Worm (Caenorhabditis elegans) whole organism, mixed stage, embryonic: ENCODE data around the gene ugt-46.

Experiments
- M03D4.4 ChIP-seq: sonication (generic microtip); optimal IDR thresholded peaks from 2 replicates; lab custom pipeline; 2017; ENCODE audit warnings: mild to moderate bottlenecking, missing genetic modification characterization, missing compliant biosample characterization
- blmp-1 ChIP-seq: fragments of 150-350 bp; optimal IDR thresholded peaks from 2 replicates; lab custom pipeline; 2014; ENCODE audit warnings: missing biosample characterization, missing genetic modification characterization
- ceh-39 ChIP-seq: fragments of 150-350 bp; optimal IDR thresholded peaks from 2 replicates; lab custom pipeline; 2014; ENCODE audit warnings: missing biosample characterization, missing genetic modification characterization
- ceh-83 ChIP-seq: fragments of 200-800 bp; sonication (Bioruptor generic); optimal IDR thresholded peaks from 2 replicates; lab custom pipeline; 2018; ENCODE audit warnings: mild to moderate bottlenecking, missing genetic modification characterization, missing compliant biosample characterization
- ces-1 ChIP-seq: fragments of 150-350 bp; optimal IDR thresholded peaks from 2 replicates; lab custom pipeline; 2014; ENCODE audit warnings: missing biosample characterization, missing genetic modification reagents, missing genetic modification characterization
- cnd-1 ChIP-seq: fragments of 200-800 bp; sonication (Bioruptor generic); optimal IDR thresholded peaks from 2 replicates; lab custom pipeline; 2018; ENCODE audit warnings: mild to moderate bottlenecking, missing genetic modification characterization, missing compliant biosample characterization
- drap-1 ChIP-seq: fragments of 200-800 bp; sonication (Bioruptor generic); optimal IDR thresholded peaks from 3 replicates; lab custom pipeline; 2018; ENCODE audit warnings: mild to moderate bottlenecking, missing genetic modification characterization, missing compliant biosample characterization
- elt-1 ChIP-seq: sonication (generic microtip); optimal IDR thresholded peaks from 2 replicates; lab custom pipeline; 2017; ENCODE audit warnings: missing genetic modification characterization, mild to moderate bottlenecking, missing compliant biosample characterization, antibody characterized with exemption, moderate library complexity, borderline replicate concordance; ENCODE audit not compliant: insufficient read depth
- flh-1 ChIP-seq: fragments of 200-800 bp; sonication (Bioruptor generic); optimal IDR thresholded peaks from 2 replicates; lab custom pipeline; 2018; ENCODE audit warnings: mild to moderate bottlenecking, missing genetic modification characterization, moderate library complexity, missing compliant biosample characterization
- ham-2 ChIP-seq: fragments of 200-800 bp; sonication (Bioruptor generic); optimal IDR thresholded peaks from 2 replicates; lab custom pipeline; 2018; ENCODE audit warnings: mild to moderate bottlenecking, missing genetic modification characterization, missing compliant biosample characterization
- hlh-1 ChIP-seq: fragments of 150-350 bp; optimal IDR thresholded peaks from 2 replicates; lab custom pipeline; 2014; ENCODE audit warnings: missing biosample characterization, missing genetic modification reagents, missing genetic modification characterization
- lin-13 ChIP-seq: fragments of 150-350 bp; optimal IDR thresholded peaks from 2 replicates; lab custom pipeline; 2014; ENCODE audit warnings: missing biosample characterization, missing genetic modification characterization
- lin-32 ChIP-seq: fragments of 200-800 bp; sonication (Bioruptor generic); optimal IDR thresholded peaks from 2 replicates; lab custom pipeline; 2018; ENCODE audit warnings: mild to moderate bottlenecking, missing genetic modification characterization, missing compliant biosample characterization
- lsy-2 ChIP-seq: fragments of 150-350 bp; optimal IDR thresholded peaks from 2 replicates; lab custom pipeline; 2014; ENCODE audit warnings: missing biosample characterization, missing genetic modification characterization
- mab-5 ChIP-seq: fragments of 150-350 bp; optimal IDR thresholded peaks from 2 replicates; lab custom pipeline; 2014; ENCODE audit warnings: missing biosample characterization, missing genetic modification characterization
- mep-1 ChIP-seq: fragments of 150-350 bp; optimal IDR thresholded peaks from 2 replicates; lab custom pipeline; 2017; ENCODE audit warnings: missing biosample characterization, missing genetic modification reagents, missing genetic modification characterization, inconsistent platforms
- mls-2 ChIP-seq: sonication (generic microtip); optimal IDR thresholded peaks from 2 replicates; lab custom pipeline; 2016; ENCODE audit warnings: mild to moderate bottlenecking, missing genetic modification characterization, moderate library complexity, missing compliant biosample characterization
- nhr-12 ChIP-seq: fragments of 150-350 bp; optimal IDR thresholded peaks from 2 replicates; lab custom pipeline; 2014; ENCODE audit warnings: missing biosample characterization, missing genetic modification characterization
- nhr-2 ChIP-seq: fragments of 150-350 bp; optimal IDR thresholded peaks from 2 replicates; lab custom pipeline; 2014; ENCODE audit warnings: missing biosample characterization, missing genetic modification characterization
- nhr-237 ChIP-seq: fragments of 150-350 bp; optimal IDR thresholded peaks from 2 replicates; lab custom pipeline; 2014; ENCODE audit warnings: missing biosample characterization, missing genetic modification characterization
- nhr-28 ChIP-seq: fragments of 150-350 bp; optimal IDR thresholded peaks from 2 replicates; lab custom pipeline; 2014; ENCODE audit warnings: missing biosample characterization, missing genetic modification characterization
- nhr-76 ChIP-seq: sonication (generic microtip); optimal IDR thresholded peaks from 2 replicates; lab custom pipeline; 2017; ENCODE audit warnings: missing biosample characterization, missing genetic modification characterization
- sem-2 ChIP-seq: fragments of 200-800 bp; sonication (Bioruptor generic); optimal IDR thresholded peaks from 2 replicates; lab custom pipeline; 2018; ENCODE audit warnings: mild to moderate bottlenecking, missing genetic modification characterization, missing compliant biosample characterization
- snpc-4 ChIP-seq: fragments of 150-350 bp; optimal IDR thresholded peaks from 2 replicates; lab custom pipeline; 2014; ENCODE audit warnings: missing biosample characterization, missing genetic modification characterization
- sptf-1 ChIP-seq: sonication (generic microtip); optimal IDR thresholded peaks from 2 replicates; lab custom pipeline; 2017; ENCODE audit warnings: mild to moderate bottlenecking, missing genetic modification characterization, moderate library complexity, missing compliant biosample characterization
- tbx-8 ChIP-seq: fragments of 200-800 bp; sonication (Bioruptor generic); optimal IDR thresholded peaks from 2 replicates; lab custom pipeline; 2018; ENCODE audit warnings: mild to moderate bottlenecking, missing genetic modification characterization, moderate library complexity, missing compliant biosample characterization
- unc-120 ChIP-seq: sonication (generic microtip); optimal IDR thresholded peaks from 2 replicates; lab custom pipeline; 2017; ENCODE audit warnings: missing genetic modification characterization, missing compliant biosample characterization; ENCODE audit not compliant: poor library complexity, severe bottlenecking
- unc-39 ChIP-seq: fragments of 150-350 bp; optimal IDR thresholded peaks from 2 replicates; lab custom pipeline; 2014; ENCODE audit warnings: missing biosample characterization, missing genetic modification characterization
- unc-62 ChIP-seq: fragments of 150-350 bp; optimal IDR thresholded peaks from 2 replicates; lab custom pipeline; 2014; ENCODE audit warnings: missing biosample characterization, missing genetic modification reagents, missing genetic modification characterization
- ztf-11 ChIP-seq: fragments of 150-350 bp; optimal IDR thresholded peaks from 2 replicates; lab custom pipeline; 2014; ENCODE audit warnings: missing biosample characterization, missing genetic modification characterization

ugt-46 gene

DNA sequence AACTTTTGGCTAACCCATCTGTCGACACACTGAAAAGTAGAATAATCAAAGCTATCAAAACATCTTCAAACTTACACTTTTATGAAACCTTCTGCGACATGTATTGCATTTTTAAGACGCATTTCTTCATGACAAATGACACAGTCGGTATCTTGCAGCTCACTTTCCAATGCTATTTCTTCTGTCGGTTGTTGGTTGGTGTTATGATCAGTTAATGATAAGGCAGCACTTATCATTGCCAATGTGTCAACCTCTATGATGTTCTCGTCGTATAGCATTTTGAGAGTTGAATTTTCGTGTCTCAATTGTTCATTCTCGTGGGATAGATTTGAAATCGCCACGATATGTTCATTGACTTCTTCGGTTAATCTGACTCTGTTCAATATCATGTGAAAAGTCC lies 23.3 kb upstream of the ugt-46 start:
- no peak for TF ChIP-seq nhr-28 (tag; lab: Kevin White, UChicago)
- no peak for TF ChIP-seq lin-32 (GFP tag; lab: Kevin White, UChicago)
- TF ChIP-seq sem-2 (GFP tag; lab: Kevin White, UChicago) = no peak
- no peak for TF ChIP-seq ceh-39 (tag; lab: Kevin White, UChicago)
- TF ChIP-seq M03D4.4 (tag; lab: Kevin White, UChicago) = no peak
- no peak for TF ChIP-seq nhr-2 (tag; lab: Kevin White, UChicago)
- TF ChIP-seq drap-1 (GFP tag; lab: Kevin White, UChicago) = no peak
- no peak for TF ChIP-seq mls-2 (tag; lab: Kevin White, UChicago)
- no peak for TF ChIP-seq cnd-1 (tag; lab: Kevin White, UChicago)
- TF ChIP-seq unc-120 = no peak
- TF ChIP-seq nhr-237 (tag; lab: Kevin White, UChicago) = no peak
- no peak for TF ChIP-seq unc-62 (GFP tag; lab: Kevin White, UChicago)
- TF ChIP-seq ztf-11 = no peak
- TF ChIP-seq elt-1 (tag; lab: Kevin White, UChicago) = no peak
- TF ChIP-seq ceh-83 (GFP tag; lab: Kevin White, UChicago) = no peak
- TF ChIP-seq lsy-2 (tag; lab: Kevin White, UChicago) = no peak
- TF ChIP-seq tbx-8 = no peak
- TF ChIP-seq, all 35 proteins: peak for 0

DNA sequence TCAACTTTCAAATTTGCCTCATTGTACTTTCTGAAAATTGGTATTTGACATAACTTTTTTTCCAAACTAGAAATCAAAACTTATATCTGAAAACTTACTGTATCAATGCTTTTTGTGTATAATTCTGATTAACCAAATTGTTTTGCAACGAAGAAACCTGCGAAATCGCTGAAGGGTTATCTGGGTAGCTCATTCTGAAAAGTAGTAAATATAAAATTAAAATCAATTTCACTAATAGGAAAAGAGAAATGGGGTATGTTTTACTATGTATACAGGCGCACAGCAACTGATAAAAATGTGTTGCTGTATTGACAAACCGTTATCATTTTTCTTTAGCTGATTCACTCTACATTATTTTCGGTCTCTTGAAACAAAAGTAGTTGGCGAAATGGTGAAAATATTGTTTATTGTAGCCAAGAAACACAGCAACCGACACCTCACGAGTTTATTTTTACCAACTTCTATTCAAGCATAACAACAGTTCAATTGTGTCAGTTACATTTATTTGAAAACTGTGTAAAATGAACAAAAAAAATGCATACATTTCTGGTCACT lies 21.2 kb upstream of the ugt-46 start, which contains the start of gene F57C12.2:
TSS of gene F57C12.2 (minus strand) at position 218 of the 555 bp plus-strand sequence.
- TF ChIP-seq blmp-1 (tag; lab: Kevin White, UChicago) = no peak
- TF ChIP-seq snpc-4 (tag; lab: Kevin White, UChicago) = no peak
- no peak for TF ChIP-seq nhr-76 (tag; lab: Kevin White, UChicago)
- no peak for TF ChIP-seq M03D4.4 (tag; lab: Kevin White, UChicago)
- TF ChIP-seq nhr-237 (tag; lab: Kevin White, UChicago) = no peak
- no peak for TF ChIP-seq ceh-39 (tag; lab: Kevin White, UChicago)
- no peak for TF ChIP-seq mls-2 (tag; lab: Kevin White, UChicago)
- TF ChIP-seq hlh-1 (tag; lab: Kevin White, UChicago) = no peak
- TF ChIP-seq flh-1 (GFP tag; lab: Kevin White, UChicago) = no peak
- TF ChIP-seq, all 35 proteins: peak for 0

DNA sequence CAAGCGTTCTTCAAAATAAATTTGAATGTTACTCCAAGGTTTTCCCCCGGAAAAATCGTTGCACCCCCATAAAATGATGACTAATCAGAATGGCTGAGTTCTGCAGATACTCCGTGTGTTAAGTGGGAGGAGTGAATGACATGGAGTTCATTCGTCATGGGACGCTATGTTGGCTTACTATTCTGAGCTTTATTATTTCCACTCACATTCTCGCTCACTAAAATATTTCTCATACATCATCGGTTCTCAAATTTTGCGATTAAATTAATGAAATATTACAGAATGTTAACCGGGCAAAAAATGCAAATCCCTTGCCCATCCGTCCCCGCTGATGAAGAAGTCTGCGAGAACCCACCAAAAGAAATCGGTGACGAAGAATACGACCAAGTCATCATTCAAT lies 12.7 kb upstream of the ugt-46 start, which contains the start of gene F28C10.1:
TSS of gene F28C10.1 (plus strand) at position 301 of the 400 bp plus-strand sequence.
- TF ChIP-seq flh-1 (GFP tag; lab: Kevin White, UChicago) = no peak
- no peak for TF ChIP-seq ceh-39 (tag; lab: Kevin White, UChicago)
- no peak for TF ChIP-seq tbx-8
- TF ChIP-seq sptf-1 = no peak
- TF ChIP-seq unc-120 = no peak
- TF ChIP-seq blmp-1 (tag; lab: Kevin White, UChicago) = no peak
- no peak for TF ChIP-seq nhr-237 (tag; lab: Kevin White, UChicago)
- no peak for TF ChIP-seq nhr-12 (tag; lab: Kevin White, UChicago)
- TF ChIP-seq hlh-1 (tag; lab: Kevin White, UChicago) = no peak
- no peak for TF ChIP-seq elt-1 (tag; lab: Kevin White, UChicago)
- no peak for TF ChIP-seq snpc-4 (tag; lab: Kevin White, UChicago)
- no peak for TF ChIP-seq cnd-1 (tag; lab: Kevin White, UChicago)
- no peak for TF ChIP-seq unc-39 (tag; lab: Kevin White, UChicago)
- no peak for TF ChIP-seq sem-2 (GFP tag; lab: Kevin White, UChicago)
- TF ChIP-seq lin-13 (tag; lab: Kevin White, UChicago) = no peak
- no peak for TF ChIP-seq drap-1 (GFP tag; lab: Kevin White, UChicago)
- no peak for TF ChIP-seq ham-2 (GFP tag; lab: Kevin White, UChicago)
- no peak for TF ChIP-seq nhr-76 (tag; lab: Kevin White, UChicago)
- no peak for TF ChIP-seq ces-1 (GFP tag; lab: Kevin White, UChicago)

DNA sequence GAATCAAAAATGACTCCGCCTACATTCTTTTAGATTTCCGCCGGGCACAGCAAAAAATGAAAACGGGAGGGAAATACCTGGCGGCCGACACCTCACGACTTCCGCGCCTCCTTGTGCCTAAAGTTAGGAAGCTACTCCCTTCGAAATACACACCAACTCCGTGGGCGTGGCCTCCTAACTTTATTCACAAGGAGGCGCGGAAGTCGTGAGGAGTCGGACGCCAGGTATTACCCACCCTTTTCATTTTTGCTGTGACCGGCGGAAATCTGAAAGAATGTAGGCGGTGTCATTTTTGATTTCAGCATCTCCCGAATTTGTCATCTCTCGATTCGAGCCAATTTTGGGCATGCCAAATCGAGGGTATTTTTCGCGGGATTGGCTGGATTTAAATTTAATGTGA lies 8.0 kb upstream of the ugt-46 start:
- TF ChIP-seq mab-5 (tag; lab: Kevin White, UChicago) (no peak), flh-1 (GFP tag; lab: Kevin White, UChicago) (no peak)

DNA sequence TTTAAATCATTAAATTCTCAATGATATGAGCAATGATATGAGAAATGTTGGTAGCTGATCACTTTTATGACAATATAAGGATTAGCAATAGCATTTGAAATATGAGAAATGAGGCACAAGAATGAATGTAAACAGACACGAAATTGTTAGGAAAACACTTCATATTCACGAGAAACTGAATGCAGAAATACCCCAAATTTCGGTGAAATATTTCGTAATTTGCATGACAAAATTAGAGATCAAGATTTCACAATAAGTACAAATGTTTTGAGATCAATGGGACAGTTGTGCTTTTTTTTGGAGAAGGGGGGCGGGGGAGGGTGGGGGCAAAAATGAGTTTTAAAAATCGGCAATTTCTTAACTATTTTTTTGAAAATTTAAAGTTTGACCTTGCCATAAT lies 6.3 kb upstream of the ugt-46 start:
- TF ChIP-seq ceh-83 (GFP tag; lab: Kevin White, UChicago) (no peak), elt-1 (tag; lab: Kevin White, UChicago) (no peak), M03D4.4 (tag; lab: Kevin White, UChicago) (no peak), unc-39 (tag; lab: Kevin White, UChicago) (no peak), mep-1 (no peak), lin-32 (GFP tag; lab: Kevin White, UChicago) (no peak), nhr-12 (tag; lab: Kevin White, UChicago) (no peak), ham-2 (GFP tag; lab: Kevin White, UChicago) (no peak), flh-1 (GFP tag; lab: Kevin White, UChicago) (no peak), mls-2 (tag; lab: Kevin White, UChicago) (no peak), lsy-2 (tag; lab: Kevin White, UChicago) (no peak), tbx-8 (no peak), drap-1 (GFP tag; lab: Kevin White, UChicago) (no peak)
- TF ChIP-seq, all 35 proteins: peak for 0
